Worm (Caenorhabditis elegans) whole organism, midembryonic: ENCODE data around the gene Y39F10A.6.

Experiments
- T22C8.4 ChIP-seq: fragments of 200-800 bp; sonication (Bioruptor generic); IDR thresholded peaks from 2 replicates; pipeline ENCODE4 v1.3.6; 2022; ENCODE audit warnings: missing genetic modification characterization, missing compliant biosample characterization
- cog-1 ChIP-seq: sonication (generic microtip); optimal IDR thresholded peaks from 2 replicates; lab custom pipeline; 2016; ENCODE audit warnings: missing genetic modification characterization, missing compliant biosample characterization
- flt-1 ChIP-seq: fragments of 200-800 bp; sonication (Bioruptor generic); IDR thresholded peaks from 2 replicates; pipeline ENCODE4 v1.3.6; 2022; ENCODE audit warnings: missing genetic modification characterization, missing compliant biosample characterization
- klf-2 ChIP-seq: fragments of 200-800 bp; sonication (Bioruptor generic); conservative IDR thresholded peaks from 2 replicates; pipeline ENCODE4 v1.3.6; 2022; ENCODE audit warnings: missing genetic modification reagents, missing genetic modification characterization, missing compliant biosample characterization
- med-1 ChIP-seq: sonication (generic microtip); optimal IDR thresholded peaks from 2 replicates; lab custom pipeline; 2017; ENCODE audit warnings: missing genetic modification characterization, mild to moderate bottlenecking, missing compliant biosample characterization, antibody characterized with exemption, missing genetic modification reagents; ENCODE audit not compliant: insufficient read depth
- ref-1 ChIP-seq: fragments of 200-800 bp; sonication (Bioruptor generic); conservative IDR thresholded peaks from 2 replicates; pipeline ENCODE4 v1.3.6; 2022; ENCODE audit warnings: missing genetic modification reagents, missing genetic modification characterization, missing compliant biosample characterization
- tab-1 ChIP-seq: fragments of 200-800 bp; sonication (Bioruptor generic); IDR thresholded peaks from 2 replicates; pipeline ENCODE4 v1.3.6; 2022; ENCODE audit warnings: missing genetic modification characterization, missing compliant biosample characterization
- ztf-23 ChIP-seq: fragments of 200-800 bp; sonication (Bioruptor generic); IDR thresholded peaks from 2 replicates; pipeline ENCODE4 v1.3.6; 2022; ENCODE audit warnings: missing genetic modification reagents, missing genetic modification characterization, missing compliant biosample characterization
- ztf-29 ChIP-seq: fragments of 200-800 bp; sonication (Bioruptor generic); IDR thresholded peaks from 2 replicates; pipeline ENCODE4 v1.3.6; 2022; ENCODE audit warnings: missing genetic modification reagents, missing genetic modification characterization, missing compliant biosample characterization

Gene Y39F10A.6

DNA sequence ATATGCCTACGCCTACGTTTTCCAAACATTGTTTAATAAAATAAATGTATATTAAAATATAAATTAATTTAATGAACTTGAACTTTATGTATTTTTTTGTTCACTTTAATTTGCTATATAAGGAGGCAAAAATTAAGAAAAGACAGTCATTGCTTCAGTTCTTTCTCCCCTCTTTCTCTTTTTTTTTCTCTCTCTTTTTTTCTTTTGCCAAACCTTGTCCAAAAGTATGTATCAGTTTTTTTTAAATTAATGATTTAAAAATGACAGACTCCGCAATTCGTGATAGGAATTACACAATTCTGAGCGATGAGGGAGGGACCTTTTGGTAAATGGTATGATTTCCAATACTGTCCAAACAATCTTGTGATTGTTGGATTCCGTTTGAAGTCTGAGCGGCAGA is 19.6 kb upstream of the Y39F10A.6 start, which contains the start of gene F46F5.13:
F46F5.13 (plus strand) TSS at position 301 of the 400 bp plus-strand sequence.
- TF ChIP-seq ztf-23 (GFP tag; lab: Robert Waterston, UW) (no peak), cog-1 (tag; lab: Kevin White, UChicago) (no peak), ref-1 (no peak), med-1 (no peak), tab-1 (no peak), T22C8.4 (GFP tag; lab: Robert Waterston, UW) (no peak), flt-1 (no peak), ztf-29 (GFP tag; lab: Robert Waterston, UW) (no peak), klf-2 (GFP tag; lab: Robert Waterston, UW) (no peak)

DNA sequence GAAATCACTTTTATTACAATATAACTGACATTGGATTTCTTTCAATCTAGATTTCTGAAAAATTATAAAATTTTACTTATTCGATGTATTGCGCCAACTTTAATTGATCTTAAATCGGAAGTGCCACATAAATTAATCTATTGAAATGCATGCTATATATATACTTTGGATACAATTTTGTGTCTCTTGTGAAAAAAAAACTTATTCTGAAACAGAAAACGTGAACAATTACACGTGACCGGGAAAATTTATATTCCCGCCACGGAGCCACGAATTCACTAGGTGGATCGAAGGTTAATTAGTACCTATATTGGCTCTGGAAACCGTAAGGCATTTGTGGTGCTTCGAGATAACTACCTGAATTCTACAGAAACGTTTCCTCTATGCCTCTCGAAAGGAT is 16.3 kb upstream of the Y39F10A.6 start, which contains the start of gene F46F5.14:
F46F5.14 (plus strand) TSS at position 301 of the 400 bp plus-strand sequence.
- TF ChIP-seq ref-1 (no peak), ztf-29 (GFP tag; lab: Robert Waterston, UW) (no peak), klf-2 (GFP tag; lab: Robert Waterston, UW) (no peak), flt-1 (no peak)

DNA sequence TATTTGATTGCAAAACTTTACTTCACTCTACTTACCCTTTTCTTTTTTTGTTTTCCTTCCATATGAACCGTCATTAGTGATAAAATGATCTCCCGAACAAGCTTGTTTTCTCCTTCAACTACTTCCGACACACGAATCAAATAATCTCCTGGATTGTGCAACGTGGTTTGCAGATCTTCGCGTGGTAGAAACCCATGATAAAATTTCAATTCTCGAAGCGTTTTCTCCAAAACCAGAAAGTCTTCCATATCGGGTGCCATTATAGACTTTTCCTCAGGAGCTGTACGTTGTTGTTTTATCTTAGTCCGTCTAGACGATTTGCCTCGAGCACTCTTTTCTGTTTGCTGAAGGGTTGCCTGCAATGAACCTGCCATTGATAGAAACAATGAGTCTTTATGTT is 14.0 kb upstream of the Y39F10A.6 start:
- no peak for TF ChIP-seq tab-1
- TF ChIP-seq cog-1 (tag; lab: Kevin White, UChicago) = no peak
- no peak for TF ChIP-seq ref-1

DNA sequence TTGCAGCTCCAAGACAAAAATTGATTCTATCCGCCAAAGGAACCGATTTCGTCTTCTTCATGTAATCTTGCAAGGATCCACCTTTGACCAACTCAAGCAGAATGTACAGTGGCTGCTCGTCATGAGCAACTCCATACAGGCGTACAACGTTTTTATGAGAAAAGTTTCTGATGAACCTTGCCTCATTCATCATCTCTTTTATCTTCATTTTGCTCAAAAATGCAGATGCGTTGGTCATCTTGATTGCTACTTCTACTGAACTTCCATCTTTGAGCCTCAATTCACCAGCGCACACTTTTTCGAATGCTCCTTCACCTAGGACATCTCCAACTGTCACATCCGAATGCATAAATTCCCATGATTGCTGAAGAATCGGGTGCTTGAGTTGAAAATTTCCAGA is 13.5 kb upstream of the Y39F10A.6 start:
- TF ChIP-seq T22C8.4 (GFP tag; lab: Robert Waterston, UW) (no peak), tab-1 (no peak), klf-2 (GFP tag; lab: Robert Waterston, UW) (no peak), ref-1 (no peak), flt-1 (no peak), cog-1 (tag; lab: Kevin White, UChicago) (no peak), ztf-23 (GFP tag; lab: Robert Waterston, UW) (no peak)

DNA sequence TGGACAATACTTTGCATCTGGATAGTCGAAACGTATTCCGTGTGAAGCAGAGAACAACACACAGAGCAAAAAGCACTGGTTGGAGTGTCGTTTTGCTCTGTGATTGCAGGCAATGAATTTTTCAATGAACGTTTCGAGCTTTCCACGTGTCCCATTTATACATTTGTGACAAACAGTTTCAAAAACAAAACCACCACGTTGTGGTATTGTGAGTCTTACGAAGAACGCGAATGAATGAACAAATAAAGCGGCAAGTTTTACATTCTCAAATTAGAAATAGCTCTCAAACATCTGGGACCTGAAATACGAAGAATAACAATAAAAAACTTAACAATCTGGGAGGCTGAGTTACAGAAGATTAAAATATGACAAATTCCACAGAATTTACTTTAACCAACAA is 8.4 kb upstream of the Y39F10A.6 start, which contains the start of gene F46F5.1:
F46F5.1 (minus strand) TSS at position 101 of the 400 bp plus-strand sequence.
- TF ChIP-seq ztf-23 (GFP tag; lab: Robert Waterston, UW) = no peak
- TF ChIP-seq T22C8.4 (GFP tag; lab: Robert Waterston, UW) = no peak
- no peak for TF ChIP-seq tab-1

DNA sequence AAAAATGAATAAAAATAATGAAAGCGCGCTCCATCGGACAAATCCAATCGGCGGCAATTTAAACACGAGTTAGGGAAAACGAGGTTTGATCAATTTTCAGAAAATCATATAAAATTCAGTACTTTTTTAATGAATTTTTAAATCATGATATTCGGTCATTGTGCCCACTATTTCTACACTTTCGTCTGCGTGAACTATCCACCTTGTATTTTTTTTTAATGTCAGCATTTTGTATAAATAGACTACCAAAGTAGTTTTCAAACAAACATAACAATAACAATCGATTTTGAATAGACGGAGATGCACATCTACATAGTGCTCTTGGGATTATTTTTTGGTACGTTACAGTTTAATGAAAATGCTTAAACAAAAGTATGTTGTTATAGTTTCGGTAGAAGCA is 4.7 kb upstream of the Y39F10A.6 start, which contains the start of gene F46F5.15:
F46F5.15 (plus strand) TSS at position 301 of the 400 bp plus-strand sequence.
- TF ChIP-seq ref-1 (no peak), tab-1 (no peak), cog-1 (tag; lab: Kevin White, UChicago) (no peak), T22C8.4 (GFP tag; lab: Robert Waterston, UW) (no peak), med-1 (no peak), ztf-23 (GFP tag; lab: Robert Waterston, UW) (no peak), klf-2 (GFP tag; lab: Robert Waterston, UW) (no peak), flt-1 (no peak), ztf-29 (GFP tag; lab: Robert Waterston, UW) (no peak)

DNA sequence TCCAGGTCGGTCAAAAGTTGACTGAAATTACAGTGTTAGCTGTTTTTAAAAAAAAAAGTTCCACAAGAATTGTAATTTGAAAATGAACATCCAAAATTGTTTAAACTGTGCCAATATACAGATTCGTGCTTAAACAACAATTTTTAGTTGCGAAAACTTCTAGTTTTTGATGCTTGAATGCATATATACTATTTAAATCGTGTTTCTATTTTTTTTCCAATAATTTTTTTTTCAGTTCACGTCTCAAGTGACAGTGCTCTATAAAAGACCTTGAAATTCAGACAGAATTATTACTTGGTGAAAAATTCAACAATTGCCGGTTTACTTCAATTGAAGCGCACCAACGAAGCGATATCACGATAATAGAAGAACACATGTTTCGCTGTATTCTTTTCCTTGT is 3.5 kb upstream of the Y39F10A.6 start, which contains the start of gene F46F5.16:
F46F5.16 (plus strand) TSS at position 301 of the 400 bp plus-strand sequence.
- TF ChIP-seq flt-1 = no peak

DNA sequence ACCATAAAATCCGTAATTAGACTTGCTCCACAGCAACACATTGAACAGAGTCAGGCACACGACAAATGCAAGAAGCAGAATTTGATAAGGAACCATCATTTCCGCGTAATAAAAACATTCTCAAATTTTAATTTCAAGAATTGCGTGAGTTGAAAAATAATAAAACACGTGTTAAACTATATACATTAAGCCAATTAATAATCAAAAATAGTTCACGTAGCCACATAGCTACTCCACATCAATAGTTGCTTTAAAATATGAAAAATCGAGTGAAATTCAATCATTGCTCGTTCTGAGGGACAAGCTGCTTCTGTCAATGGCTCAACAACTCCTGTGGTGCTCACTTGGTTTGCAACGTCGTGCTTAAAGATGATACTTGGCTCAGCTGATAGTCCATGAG is 529 bp downstream of the Y39F10A.6 start, which contains the start of gene Y39F10A.3:
Y39F10A.3 (minus strand) TSS at position 101 of the 400 bp plus-strand sequence.
- TF ChIP-seq flt-1 (no peak), med-1 (no peak), T22C8.4 (GFP tag; lab: Robert Waterston, UW) (no peak), tab-1 (no peak), cog-1 (tag; lab: Kevin White, UChicago) (no peak), ref-1 (no peak), ztf-23 (GFP tag; lab: Robert Waterston, UW) (no peak), klf-2 (GFP tag; lab: Robert Waterston, UW) (no peak), ztf-29 (GFP tag; lab: Robert Waterston, UW) (no peak)

DNA sequence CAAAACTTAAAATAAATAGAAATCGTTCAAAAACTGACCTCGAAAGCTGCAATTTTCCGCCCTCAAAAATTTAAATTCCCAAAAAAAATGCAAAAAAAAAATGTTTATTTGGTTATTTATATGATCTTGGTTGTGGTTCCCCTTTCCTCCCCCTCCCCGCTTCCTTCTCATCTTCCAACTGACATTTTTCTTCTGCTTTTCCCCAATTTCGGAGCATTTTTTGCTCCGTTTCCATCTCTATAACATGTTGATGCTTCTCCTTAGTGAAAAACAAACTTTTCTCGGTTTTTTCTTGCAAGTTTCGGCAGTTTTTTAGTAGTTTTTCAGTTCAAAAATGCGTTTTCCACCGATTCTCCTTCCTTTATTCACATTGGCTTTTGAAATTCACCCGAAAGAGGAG is 8.4 kb downstream of the Y39F10A.6 start, which contains the start of gene Y39F10A.1:
Y39F10A.1 (plus strand) TSS at position 301 of the 400 bp plus-strand sequence.
- no peak for TF ChIP-seq T22C8.4 (GFP tag; lab: Robert Waterston, UW)

DNA sequence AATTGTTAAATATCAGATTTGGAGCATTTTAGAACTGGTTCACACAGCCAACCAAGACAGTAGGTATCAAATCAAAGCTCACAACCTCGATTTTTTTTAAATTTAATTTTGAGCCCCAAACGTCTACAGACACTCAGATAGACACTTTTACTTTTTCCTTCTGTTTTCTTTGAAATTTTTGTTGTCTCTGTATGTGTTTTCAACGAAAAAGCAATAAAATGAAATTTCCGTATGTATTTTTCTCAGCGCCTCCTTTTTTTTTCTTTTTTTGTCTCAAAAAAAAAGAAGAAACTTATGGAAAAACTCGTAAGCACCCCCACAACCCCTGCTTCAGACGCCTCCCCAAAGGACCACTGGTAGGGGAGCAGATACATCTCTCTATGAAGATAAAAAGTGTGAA is 9.6 kb downstream of the Y39F10A.6 start:
- TF ChIP-seq T22C8.4 (GFP tag; lab: Robert Waterston, UW) (no peak), klf-2 (GFP tag; lab: Robert Waterston, UW) (no peak)

DNA sequence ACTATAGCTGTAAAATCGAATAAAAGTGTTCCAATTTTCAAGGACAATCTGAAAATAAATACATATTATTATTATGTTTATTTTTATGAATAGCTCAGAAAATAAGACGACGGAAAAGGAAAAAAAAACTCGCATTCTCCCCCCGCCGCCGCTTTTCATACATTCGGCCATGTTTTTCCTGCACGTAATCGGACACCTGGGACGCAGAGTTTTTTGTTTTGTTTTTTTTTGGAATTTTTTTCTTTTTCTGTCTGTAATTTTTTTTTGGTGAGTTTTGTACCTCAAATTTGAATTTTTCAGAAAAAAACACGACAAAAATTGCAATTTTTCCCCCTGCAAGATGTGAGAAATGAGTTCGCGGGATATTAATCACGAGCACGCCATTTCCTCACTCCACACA is 13.2 kb downstream of the Y39F10A.6 start, which contains the start of gene C08G5.6:
C08G5.6 (plus strand) TSS at position 301 of the 400 bp plus-strand sequence.
- no peak for TF ChIP-seq T22C8.4 (GFP tag; lab: Robert Waterston, UW)
- TF ChIP-seq ref-1 = no peak
- TF ChIP-seq klf-2 (GFP tag; lab: Robert Waterston, UW) = no peak
- TF ChIP-seq ztf-29 (GFP tag; lab: Robert Waterston, UW) = no peak
- TF ChIP-seq flt-1 = no peak
- no peak for TF ChIP-seq ztf-23 (GFP tag; lab: Robert Waterston, UW)
- TF ChIP-seq tab-1 = no peak
- no peak for TF ChIP-seq med-1
- no peak for TF ChIP-seq cog-1 (tag; lab: Kevin White, UChicago)

DNA sequence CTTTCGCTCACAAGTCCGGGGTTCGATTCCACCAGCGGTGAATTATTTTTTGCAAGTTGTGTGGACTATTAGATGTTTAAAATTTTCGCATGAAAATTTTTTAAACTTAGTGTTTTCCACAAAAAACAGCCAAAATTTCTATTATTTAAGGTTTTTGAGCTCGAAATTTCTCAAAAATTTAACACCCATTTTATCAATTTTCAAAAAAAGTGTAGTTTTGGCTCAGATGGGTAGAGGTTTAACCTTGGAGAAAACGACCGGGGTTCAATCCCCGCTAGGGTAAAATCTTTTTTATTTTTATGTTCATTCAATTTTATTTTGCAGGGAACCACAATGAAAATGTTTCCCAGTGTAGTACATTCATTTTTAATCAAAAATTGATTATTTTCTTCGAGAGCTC is 14.2 kb downstream of the Y39F10A.6 start:
- no peak for TF ChIP-seq klf-2 (GFP tag; lab: Robert Waterston, UW)
- TF ChIP-seq tab-1 = no peak
- TF ChIP-seq T22C8.4 (GFP tag; lab: Robert Waterston, UW) = no peak
- TF ChIP-seq flt-1 = no peak
- no peak for TF ChIP-seq med-1
- TF ChIP-seq ztf-23 (GFP tag; lab: Robert Waterston, UW) = no peak
- no peak for TF ChIP-seq ztf-29 (GFP tag; lab: Robert Waterston, UW)
- TF ChIP-seq ref-1 = no peak
- TF ChIP-seq cog-1 (tag; lab: Kevin White, UChicago) = no peak
